Fruit fly (Drosophila melanogaster) whole organism, embryonic: ENCODE measurements around the gene CG5191.

Experiments
- B-H2 ChIP-seq: fragments of 200-800 bp; sonication (Bioruptor generic); optimal IDR thresholded peaks from 2 replicates; lab custom pipeline; 2018; ENCODE audit warnings: missing biosample characterization, mild to moderate bottlenecking, missing genetic modification characterization
- Blimp-1 ChIP-seq: fragments of 200-800 bp; sonication (Bioruptor generic); optimal IDR thresholded peaks from 3 replicates; lab custom pipeline; 2018; ENCODE audit warnings: missing biosample characterization, missing genetic modification characterization, mild to moderate bottlenecking, moderate library complexity, missing genetic modification reagents
- CG10431 ChIP-seq: fragments of 200-800 bp; sonication (Bioruptor generic); optimal IDR thresholded peaks from 3 replicates; lab custom pipeline; 2018; ENCODE audit warnings: missing biosample characterization, mild to moderate bottlenecking, missing genetic modification characterization
- CG10959 ChIP-seq: fragments of 200-800 bp; sonication (Bioruptor generic); IDR thresholded peaks from 2 replicates; pipeline ENCODE4 v1.3.6; 2022; ENCODE audit warnings: missing biosample characterization, missing genetic modification characterization
- CG10979 ChIP-seq: fragments of 200-800 bp; sonication (Bioruptor generic); optimal IDR thresholded peaks from 2 replicates; lab custom pipeline; 2018; ENCODE audit warnings: missing biosample characterization, mild to moderate bottlenecking, missing genetic modification characterization, moderate library complexity
- CG12104 ChIP-seq: fragments of 200-800 bp; sonication (Bioruptor generic); optimal IDR thresholded peaks from 3 replicates; lab custom pipeline; 2016; ENCODE audit warnings: missing biosample characterization, missing genetic modification characterization
- CG12299 ChIP-seq: fragments of 200-800 bp; sonication (Bioruptor generic); optimal IDR thresholded peaks from 2 replicates; lab custom pipeline; 2018; ENCODE audit warnings: missing biosample characterization, mild to moderate bottlenecking, missing genetic modification characterization
- CG12744 ChIP-seq: fragments of 200-800 bp; sonication (Bioruptor generic); optimal IDR thresholded peaks from 2 replicates; lab custom pipeline; 2016; ENCODE audit warnings: missing biosample characterization, missing genetic modification characterization
- CG15269 ChIP-seq: fragments of 200-800 bp; sonication (Bioruptor generic); optimal IDR thresholded peaks from 2 replicates; lab custom pipeline; 2018; ENCODE audit warnings: missing biosample characterization, mild to moderate bottlenecking, missing genetic modification characterization, moderate library complexity
- CG1529 ChIP-seq: fragments of 200-800 bp; sonication (Bioruptor generic); optimal IDR thresholded peaks from 3 replicates; lab custom pipeline; 2018; ENCODE audit warnings: missing biosample characterization, missing genetic modification characterization
- CG1647 ChIP-seq: fragments of 200-800 bp; sonication (Bioruptor generic); optimal IDR thresholded peaks from 3 replicates; lab custom pipeline; 2016; ENCODE audit warnings: missing biosample characterization, missing genetic modification characterization
- CG17912 ChIP-seq: fragments of 200-800 bp; sonication (Bioruptor generic); optimal IDR thresholded peaks from 2 replicates; lab custom pipeline; 2018; ENCODE audit warnings: missing biosample characterization, mild to moderate bottlenecking, missing genetic modification characterization
- CG33213 ChIP-seq: fragments of 200-800 bp; sonication (Bioruptor generic); optimal IDR thresholded peaks from 3 replicates; lab custom pipeline; 2016; ENCODE audit warnings: missing biosample characterization, missing genetic modification characterization
- CG4730 ChIP-seq: fragments of 200-800 bp; sonication (Bioruptor generic); IDR thresholded peaks from 2 replicates; pipeline ENCODE4 v1.3.6; 2022; ENCODE audit warnings: missing biosample characterization, missing genetic modification characterization
- CG6683 ChIP-seq: fragments of 200-800 bp; sonication (Bioruptor generic); optimal IDR thresholded peaks from 2 replicates; lab custom pipeline; 2017; ENCODE audit warnings: missing biosample characterization, mild to moderate bottlenecking, missing genetic modification characterization, missing genetic modification reagents
- CG6791 ChIP-seq: fragments of 200-800 bp; sonication (Bioruptor generic); IDR thresholded peaks from 3 replicates; pipeline ENCODE4 v1.3.6; 2022; ENCODE audit warnings: missing biosample characterization, missing genetic modification characterization; ENCODE audit not compliant: partially characterized antibody
- CG7357 ChIP-seq: fragments of 200-800 bp; sonication (Bioruptor generic); IDR thresholded peaks from 3 replicates; pipeline ENCODE4 v1.3.6; 2022; ENCODE audit warnings: missing biosample characterization, missing genetic modification characterization
- CG7556 ChIP-seq: fragments of 200-800 bp; sonication (Bioruptor generic); optimal IDR thresholded peaks from 2 replicates; lab custom pipeline; 2017; ENCODE audit warnings: missing biosample characterization, mild to moderate bottlenecking, missing genetic modification characterization
- CG7839 ChIP-seq: fragments of 200-800 bp; sonication (Bioruptor generic); optimal IDR thresholded peaks from 3 replicates; lab custom pipeline; 2018; ENCODE audit warnings: missing biosample characterization, mild to moderate bottlenecking, missing genetic modification characterization, moderate library complexity
- CG7928 ChIP-seq: fragments of 200-800 bp; sonication (Bioruptor generic); optimal IDR thresholded peaks from 2 replicates; lab custom pipeline; 2017; ENCODE audit warnings: missing biosample characterization, mild to moderate bottlenecking, missing genetic modification characterization
- CG9727 ChIP-seq: fragments of 200-800 bp; sonication (Bioruptor generic); optimal IDR thresholded peaks from 3 replicates; lab custom pipeline; 2017; ENCODE audit warnings: missing biosample characterization, mild to moderate bottlenecking, missing genetic modification characterization
- CkIIα-i1 ChIP-seq: fragments of 200-800 bp; sonication (Bioruptor generic); IDR thresholded peaks from 2 replicates; pipeline ENCODE4 v1.3.6; 2022; ENCODE audit warnings: missing biosample characterization, missing genetic modification characterization
- Doc3 ChIP-seq: fragments of 200-800 bp; sonication (Bioruptor generic); IDR thresholded peaks from 3 replicates; pipeline ENCODE4 v1.3.6; 2022; ENCODE audit warnings: missing biosample characterization, missing genetic modification characterization; ENCODE audit not compliant: partially characterized antibody
- E2f1 ChIP-seq: fragments of 200-800 bp; sonication (Bioruptor generic); IDR thresholded peaks from 2 replicates; pipeline ENCODE4 v1.3.6; 2022; ENCODE audit warnings: missing biosample characterization, missing genetic modification characterization
- ERR ChIP-seq: fragments of 200-800 bp; sonication (Bioruptor generic); optimal IDR thresholded peaks from 2 replicates; lab custom pipeline; 2016; ENCODE audit warnings: missing biosample characterization, missing genetic modification characterization
- Fer1 ChIP-seq: fragments of 200-800 bp; sonication (Bioruptor generic); optimal IDR thresholded peaks from 2 replicates; lab custom pipeline; 2017; ENCODE audit warnings: missing biosample characterization, mild to moderate bottlenecking, missing genetic modification characterization
- H15 ChIP-seq: fragments of 200-800 bp; sonication (Bioruptor generic); IDR thresholded peaks from 3 replicates; pipeline ENCODE4 v1.3.6; 2022; ENCODE audit warnings: missing biosample characterization, missing genetic modification characterization
- HmgD ChIP-seq: fragments of 200-800 bp; sonication (Bioruptor generic); optimal IDR thresholded peaks from 3 replicates; lab custom pipeline; 2016; ENCODE audit warnings: missing biosample characterization, missing genetic modification characterization
- Hmx ChIP-seq: fragments of 200-800 bp; sonication (Bioruptor generic); optimal IDR thresholded peaks from 2 replicates; lab custom pipeline; 2016; ENCODE audit warnings: missing biosample characterization, missing genetic modification characterization
- Kr ChIP-seq: fragments of 200-800 bp; sonication (Bioruptor generic); optimal IDR thresholded peaks from 2 replicates; lab custom pipeline; 2017; ENCODE audit warnings: missing biosample characterization, mild to moderate bottlenecking, missing genetic modification characterization
- MESR4 ChIP-seq: fragments of 200-800 bp; sonication (Bioruptor generic); optimal IDR thresholded peaks from 2 replicates; lab custom pipeline; 2018; ENCODE audit warnings: missing biosample characterization, mild to moderate bottlenecking, missing genetic modification characterization, moderate library complexity
- Max ChIP-seq: fragments of 200-800 bp; sonication (Bioruptor generic); optimal IDR thresholded peaks from 2 replicates; lab custom pipeline; 2016; ENCODE audit warnings: missing biosample characterization, mild to moderate bottlenecking, missing genetic modification characterization
- Scr ChIP-seq: fragments of 200-800 bp; sonication (Bioruptor generic); IDR thresholded peaks from 2 replicates; pipeline ENCODE4 v1.3.6; 2022; ENCODE audit warnings: missing biosample characterization, missing genetic modification characterization; ENCODE audit not compliant: partially characterized antibody
- Spps ChIP-seq: fragments of 200-800 bp; sonication (Bioruptor generic); optimal IDR thresholded peaks from 2 replicates; lab custom pipeline; 2018; ENCODE audit warnings: missing biosample characterization, mild to moderate bottlenecking, missing genetic modification characterization
- Sry-β ChIP-seq: fragments of 200-800 bp; sonication (Bioruptor generic); optimal IDR thresholded peaks from 2 replicates; lab custom pipeline; 2018; ENCODE audit warnings: missing biosample characterization, mild to moderate bottlenecking, missing genetic modification characterization, moderate library complexity
- TFAM ChIP-seq: fragments of 200-800 bp; sonication (Bioruptor generic); optimal IDR thresholded peaks from 2 replicates; lab custom pipeline; 2017; ENCODE audit warnings: missing biosample characterization, missing genetic modification characterization, inconsistent platforms
- YL-1 ChIP-seq: fragments of 200-800 bp; sonication (Bioruptor generic); optimal IDR thresholded peaks from 3 replicates; lab custom pipeline; 2017; ENCODE audit warnings: missing biosample characterization, mild to moderate bottlenecking, missing genetic modification characterization
- ab ChIP-seq: fragments of 200-800 bp; sonication (Bioruptor generic); optimal IDR thresholded peaks from 2 replicates; lab custom pipeline; 2016; ENCODE audit warnings: missing biosample characterization, missing genetic modification characterization
- bcd ChIP-seq: fragments of 200-800 bp; sonication (Bioruptor generic); optimal IDR thresholded peaks from 2 replicates; lab custom pipeline; 2017; ENCODE audit warnings: missing biosample characterization, mild to moderate bottlenecking, missing genetic modification characterization
- dm ChIP-seq: fragments of 200-800 bp; sonication (Bioruptor generic); optimal IDR thresholded peaks from 3 replicates; lab custom pipeline; 2016; ENCODE audit warnings: missing biosample characterization, missing genetic modification characterization
- kah ChIP-seq: fragments of 200-800 bp; sonication (Bioruptor generic); optimal IDR thresholded peaks from 2 replicates; lab custom pipeline; 2018; ENCODE audit warnings: missing biosample characterization, mild to moderate bottlenecking, missing genetic modification characterization
- nom ChIP-seq: fragments of 200-800 bp; sonication (Bioruptor generic); optimal IDR thresholded peaks from 2 replicates; lab custom pipeline; 2017; ENCODE audit warnings: missing biosample characterization, missing genetic modification characterization, mild to moderate bottlenecking, moderate library complexity, missing genetic modification reagents
- oc ChIP-seq: fragments of 200-800 bp; sonication (Bioruptor generic); optimal IDR thresholded peaks from 2 replicates; lab custom pipeline; 2018; ENCODE audit warnings: missing biosample characterization, mild to moderate bottlenecking, missing genetic modification characterization, moderate library complexity
- salm ChIP-seq: fragments of 200-800 bp; sonication (Bioruptor generic); optimal IDR thresholded peaks from 2 replicates; lab custom pipeline; 2018; ENCODE audit warnings: missing biosample characterization, mild to moderate bottlenecking, missing genetic modification characterization
- schlank ChIP-seq: fragments of 200-800 bp; sonication (Bioruptor generic); optimal IDR thresholded peaks from 2 replicates; lab custom pipeline; 2018; ENCODE audit warnings: missing biosample characterization, mild to moderate bottlenecking, missing genetic modification characterization
- unc-4 ChIP-seq: fragments of 200-800 bp; sonication (Bioruptor generic); IDR thresholded peaks from 2 replicates; pipeline ENCODE4 v1.3.6; 2022; ENCODE audit warnings: missing biosample characterization, missing genetic modification characterization; ENCODE audit not compliant: partially characterized antibody
- vvl ChIP-seq: fragments of 200-800 bp; sonication (Bioruptor generic); IDR thresholded peaks from 2 replicates; pipeline ENCODE4 v1.3.6; 2022; ENCODE audit warnings: missing biosample characterization, missing genetic modification characterization
- zen ChIP-seq: fragments of 200-800 bp; sonication (Bioruptor generic); optimal IDR thresholded peaks from 3 replicates; lab custom pipeline; 2018; ENCODE audit warnings: missing biosample characterization, mild to moderate bottlenecking, missing genetic modification characterization, moderate library complexity

The CG5191 gene

DNA sequence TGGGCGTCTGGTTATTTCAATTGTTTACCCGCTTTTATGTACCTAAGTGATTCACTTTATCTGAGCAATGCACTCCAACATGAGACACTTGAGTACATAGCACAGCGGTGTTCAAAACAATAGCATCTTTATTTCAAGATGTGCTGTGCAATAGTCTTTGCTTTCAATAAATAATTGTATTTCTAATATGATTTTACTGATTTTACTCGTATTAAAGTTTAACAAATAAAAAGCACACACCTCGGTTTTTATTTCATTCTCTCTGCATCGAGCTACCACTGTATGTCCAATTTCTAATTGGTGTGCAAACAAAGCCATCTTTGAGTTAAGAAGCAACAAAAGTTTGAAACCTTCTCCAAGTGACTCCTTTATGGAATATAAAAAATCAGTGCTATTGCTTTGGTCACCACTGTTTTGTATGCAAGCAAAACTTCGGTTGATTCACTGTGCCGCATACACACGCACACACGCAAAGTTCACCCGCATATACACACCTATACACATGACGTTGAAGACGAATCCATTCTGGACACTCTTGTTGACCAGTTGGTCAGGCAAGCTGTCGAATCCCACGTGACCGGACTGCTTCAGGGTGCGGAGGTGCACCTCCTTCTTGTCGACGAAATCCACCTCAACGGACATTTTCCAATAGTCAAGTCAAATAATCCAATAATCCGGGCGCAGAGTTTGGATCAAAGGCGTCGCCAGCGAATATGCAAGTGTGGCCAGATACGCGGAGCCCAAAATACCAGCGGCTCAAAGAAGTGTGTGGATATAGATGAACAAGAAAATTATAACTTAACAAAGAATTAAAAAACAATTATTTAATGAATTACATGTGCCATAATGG is 27.2 kb downstream of the CG5191 start, which contains the start of gene Septin2 (continued):
- TF ChIP-seq CG12104 (GFP tag; lab: Kevin White, UChicago) (peak; percentile 83), dm (GFP tag; lab: Kevin White, UChicago) (no peak), E2f1 (GFP tag; lab: Robert Waterston, UW) (peak; percentile 52), CG10431 (GFP tag; lab: Kevin White, UChicago) (peak; percentile 74), H15 (no peak), Max (peak; percentile 81), CG4730 (GFP tag; lab: Robert Waterston, UW) (peak; percentile 41; the same call in 1 of the 2 replicates), CG7839 (tag; lab: Kevin White, UChicago) (peak; percentile 82), Scr (no peak), CG9727 (peak; percentile 89), HmgD (GFP tag; lab: Kevin White, UChicago) (no peak), YL-1 (GFP tag; lab: Kevin White, UChicago) (no peak), Blimp-1 (GFP tag; lab: Kevin White, UChicago) (peak; percentile 79), CG7928 (GFP tag; lab: Kevin White, UChicago) (no peak), Hmx (GFP tag; lab: Kevin White, UChicago) (peak; percentile 12), bcd (peak; percentile 75), CG33213 (GFP tag; lab: Kevin White, UChicago) (peak; percentile 58), CG17912 (GFP tag; lab: Kevin White, UChicago) (no peak), oc (tag; lab: Kevin White, UChicago) (no peak), CG7556 (GFP tag; lab: Kevin White, UChicago) (peak; percentile 83), salm (tag; lab: Kevin White, UChicago) (peak; percentile 59), CG12299 (tag; lab: Kevin White, UChicago) (peak; percentile 34), CkIIα-i1 (GFP tag; lab: Robert Waterston, UW) (0 out of 2 replicates have a peak, but pooled peaks have one; percentile 11), CG1647 (GFP tag; lab: Kevin White, UChicago) (peak; percentile 68), CG1529 (GFP tag; lab: Kevin White, UChicago) (peak; percentile 84), Doc3 (GFP tag; lab: Robert Waterston, UW) (no peak), CG6683 (GFP tag; lab: Kevin White, UChicago) (peak; percentile 38), vvl (GFP tag; lab: Robert Waterston, UW) (peak; percentile 52; the same call in 1 of the 2 replicates), ab (GFP tag; lab: Kevin White, UChicago) (no peak), CG7357 (GFP tag; lab: Robert Waterston, UW) (0 out of 3 replicates have a peak, but pooled peaks have one; percentile 49), kah (peak; percentile 46), CG12744 (no peak), CG10959 (0 out of 2 replicates have a peak, but pooled peaks have one; percentile 51), CG10979 (tag; lab: Kevin White, UChicago) (peak; percentile 89), TFAM (GFP tag; lab: Kevin White, UChicago) (peak; percentile 22), Kr (no peak), MESR4 (GFP tag; lab: Kevin White, UChicago) (peak; percentile 97), schlank (tag; lab: Kevin White, UChicago) (no peak), Sry-β (peak; percentile 36), ERR (GFP tag; lab: Kevin White, UChicago) (no peak), B-H2 (no peak), Spps (tag; lab: Kevin White, UChicago) (peak; percentile 75), nom (GFP tag; lab: Kevin White, UChicago) (peak; percentile 83), Fer1 (GFP tag; lab: Kevin White, UChicago) (peak; percentile 81), unc-4 (GFP tag; lab: Robert Waterston, UW) (0 out of 2 replicates have a peak, but pooled peaks have one; percentile 32), CG15269 (tag; lab: Kevin White, UChicago) (peak; percentile 77), zen (peak; percentile 2), CG6791 (GFP tag; lab: Robert Waterston, UW) (no peak)
